Worm (Caenorhabditis elegans) whole organism, midembryonic: ENCODE data around the gene emc-2.
"Not testable (repeated sequence)": the region's sequence is repeated elsewhere in the genome, so short reads cannot be mapped to it uniquely, and the experiment has no call there.

ENCODE experiments used
- T22C8.4 ChIP-seq: fragments of 200-800 bp; sonication (Bioruptor generic); IDR thresholded peaks from 2 replicates; pipeline ENCODE4 v1.3.6; 2022; ENCODE audit warnings: missing genetic modification characterization, missing compliant biosample characterization
- cog-1 ChIP-seq: sonication (generic microtip); optimal IDR thresholded peaks from 2 replicates; lab custom pipeline; 2016; ENCODE audit warnings: missing genetic modification characterization, missing compliant biosample characterization
- flt-1 ChIP-seq: fragments of 200-800 bp; sonication (Bioruptor generic); IDR thresholded peaks from 2 replicates; pipeline ENCODE4 v1.3.6; 2022; ENCODE audit warnings: missing genetic modification characterization, missing compliant biosample characterization
- klf-2 ChIP-seq: fragments of 200-800 bp; sonication (Bioruptor generic); conservative IDR thresholded peaks from 2 replicates; pipeline ENCODE4 v1.3.6; 2022; ENCODE audit warnings: missing genetic modification reagents, missing genetic modification characterization, missing compliant biosample characterization
- med-1 ChIP-seq: sonication (generic microtip); optimal IDR thresholded peaks from 2 replicates; lab custom pipeline; 2017; ENCODE audit warnings: missing genetic modification characterization, mild to moderate bottlenecking, missing compliant biosample characterization, antibody characterized with exemption, missing genetic modification reagents; ENCODE audit not compliant: insufficient read depth
- ref-1 ChIP-seq: fragments of 200-800 bp; sonication (Bioruptor generic); conservative IDR thresholded peaks from 2 replicates; pipeline ENCODE4 v1.3.6; 2022; ENCODE audit warnings: missing genetic modification reagents, missing genetic modification characterization, missing compliant biosample characterization
- tab-1 ChIP-seq: fragments of 200-800 bp; sonication (Bioruptor generic); IDR thresholded peaks from 2 replicates; pipeline ENCODE4 v1.3.6; 2022; ENCODE audit warnings: missing genetic modification characterization, missing compliant biosample characterization
- ztf-23 ChIP-seq: fragments of 200-800 bp; sonication (Bioruptor generic); IDR thresholded peaks from 2 replicates; pipeline ENCODE4 v1.3.6; 2022; ENCODE audit warnings: missing genetic modification reagents, missing genetic modification characterization, missing compliant biosample characterization
- ztf-29 ChIP-seq: fragments of 200-800 bp; sonication (Bioruptor generic); IDR thresholded peaks from 2 replicates; pipeline ENCODE4 v1.3.6; 2022; ENCODE audit warnings: missing genetic modification reagents, missing genetic modification characterization, missing compliant biosample characterization

emc-2 gene

DNA sequence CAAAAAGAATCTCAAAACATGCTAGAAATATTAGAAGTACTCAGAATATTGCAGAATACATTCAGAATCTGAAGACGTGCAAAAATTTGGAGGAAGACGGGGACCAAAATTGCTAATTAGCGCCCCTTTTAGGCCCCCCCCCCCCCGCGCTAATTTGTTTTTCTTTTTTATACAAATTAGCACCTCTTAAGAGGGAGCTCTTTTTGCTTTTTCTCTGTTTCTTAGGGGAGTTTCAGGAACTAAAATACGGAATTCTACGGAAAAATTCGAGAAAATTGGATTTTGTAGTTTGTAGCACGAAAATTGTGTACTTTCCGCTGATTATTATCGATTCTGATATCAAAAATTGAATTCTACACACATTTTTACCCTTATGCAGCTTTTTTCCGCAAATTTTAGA lies 4.4 kb downstream of the emc-2 start, which contains the start of gene glb-31:
Gene glb-31, minus strand, starts transcription at position 101 of the 400 bp plus-strand sequence.
- TF ChIP-seq flt-1 (no peak), T22C8.4 (no peak), med-1 (GFP tag; lab: Kevin White, UChicago) (no peak), tab-1 (GFP tag; lab: Robert Waterston, UW) (no peak), ztf-23 (GFP tag; lab: Robert Waterston, UW) (no peak), klf-2 (GFP tag; lab: Robert Waterston, UW) (no peak), cog-1 (tag; lab: Kevin White, UChicago) (no peak), ref-1 (GFP tag; lab: Robert Waterston, UW) (no peak), ztf-29 (GFP tag; lab: Robert Waterston, UW) (no peak)

DNA sequence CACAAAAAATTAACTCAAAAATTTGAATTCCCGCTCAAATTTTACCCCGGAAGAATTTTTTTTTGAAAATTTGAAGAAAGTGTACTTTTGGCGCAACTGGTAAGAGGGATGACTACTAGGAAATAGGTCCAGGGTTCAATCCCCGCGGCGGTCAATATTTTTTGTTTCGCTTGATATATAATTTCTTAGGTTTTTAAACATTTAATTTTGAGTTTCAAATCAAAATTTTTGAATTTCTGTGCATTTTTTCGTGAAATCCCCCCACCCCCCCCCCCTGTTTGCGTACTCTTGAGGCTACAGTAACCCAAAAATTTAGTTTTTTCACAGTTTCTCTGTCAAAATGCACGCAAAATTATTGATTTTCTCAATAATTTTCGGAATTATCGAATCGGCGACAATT lies 7.8 kb downstream of the emc-2 start, which contains the start of gene Y57G7A.1:
Gene Y57G7A.1, plus strand, starts transcription at position 301 of the 400 bp plus-strand sequence.
- TF ChIP-seq klf-2 (GFP tag; lab: Robert Waterston, UW) (no peak), ref-1 (GFP tag; lab: Robert Waterston, UW) (no peak), tab-1 (GFP tag; lab: Robert Waterston, UW) (no peak), ztf-29 (GFP tag; lab: Robert Waterston, UW) (no peak), cog-1 (tag; lab: Kevin White, UChicago) (no peak), ztf-23 (GFP tag; lab: Robert Waterston, UW) (no peak), med-1 (GFP tag; lab: Kevin White, UChicago) (no peak), flt-1 (no peak), T22C8.4 (no peak)

DNA sequence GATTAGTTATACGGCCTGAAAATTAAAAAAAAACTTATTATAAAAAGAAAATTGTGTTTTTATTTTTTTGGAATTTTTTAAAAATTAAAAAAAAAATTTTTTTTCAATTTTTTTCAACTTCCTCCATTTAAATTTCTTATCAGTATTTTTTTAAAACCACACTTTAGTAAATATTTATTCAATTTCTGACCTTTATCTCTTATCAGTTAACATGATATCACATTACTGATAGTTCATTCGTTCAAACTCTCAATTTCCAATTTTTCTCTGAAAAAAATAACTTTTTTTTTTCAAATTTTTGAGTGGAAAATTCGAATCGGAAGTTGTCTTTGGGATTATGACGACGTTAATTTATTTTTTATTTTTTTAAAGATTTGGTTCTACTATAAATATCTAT lies 8.2 kb downstream of the emc-2 start:
- TF ChIP-seq klf-2 (GFP tag; lab: Robert Waterston, UW) (no peak), ztf-29 (GFP tag; lab: Robert Waterston, UW) (no peak), tab-1 (GFP tag; lab: Robert Waterston, UW) (no peak), T22C8.4 (no peak), med-1 (GFP tag; lab: Kevin White, UChicago) (no peak), cog-1 (tag; lab: Kevin White, UChicago) (no peak), flt-1 (no peak)

DNA sequence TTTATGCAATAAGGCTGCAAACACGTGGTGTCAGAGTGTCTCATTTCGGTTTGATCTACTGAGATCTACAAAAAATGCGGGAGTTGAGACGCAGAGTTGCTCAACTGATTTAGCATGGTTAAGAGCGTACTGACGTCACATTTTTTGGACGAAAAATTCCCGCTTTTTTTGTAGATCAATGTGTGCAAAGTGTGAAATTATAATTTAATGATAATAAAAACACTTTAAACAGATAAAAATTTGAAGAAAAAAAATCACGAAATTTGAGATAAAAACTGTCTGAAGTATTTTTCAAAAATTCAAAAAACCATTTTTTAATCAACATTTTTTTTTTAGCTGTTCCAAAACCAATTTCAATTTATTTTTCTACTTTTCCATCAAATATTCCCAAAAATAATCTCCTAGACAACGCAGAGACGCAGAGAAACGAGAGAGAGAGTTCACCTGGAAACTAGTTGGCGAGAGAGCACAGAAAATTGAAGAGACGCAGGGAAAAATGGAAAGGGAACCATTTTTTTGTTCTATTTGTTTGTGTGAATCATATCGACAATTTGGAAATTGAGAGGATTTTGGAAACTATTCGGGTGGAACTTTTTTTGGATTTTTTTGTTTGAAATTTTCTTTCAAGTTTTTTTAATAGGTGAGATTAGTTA lies 8.8 kb downstream of the emc-2 start:
- TF ChIP-seq T22C8.4: no peak
- no peak for TF ChIP-seq ref-1 (GFP tag; lab: Robert Waterston, UW)
- TF ChIP-seq med-1 (GFP tag; lab: Kevin White, UChicago): no peak
- TF ChIP-seq cog-1 (tag; lab: Kevin White, UChicago): no peak
- TF ChIP-seq ztf-23 (GFP tag; lab: Robert Waterston, UW): no peak
- no peak for TF ChIP-seq tab-1 (GFP tag; lab: Robert Waterston, UW)
- no peak for TF ChIP-seq ztf-29 (GFP tag; lab: Robert Waterston, UW)
- TF ChIP-seq klf-2 (GFP tag; lab: Robert Waterston, UW): no peak
- TF ChIP-seq flt-1: no peak

DNA sequence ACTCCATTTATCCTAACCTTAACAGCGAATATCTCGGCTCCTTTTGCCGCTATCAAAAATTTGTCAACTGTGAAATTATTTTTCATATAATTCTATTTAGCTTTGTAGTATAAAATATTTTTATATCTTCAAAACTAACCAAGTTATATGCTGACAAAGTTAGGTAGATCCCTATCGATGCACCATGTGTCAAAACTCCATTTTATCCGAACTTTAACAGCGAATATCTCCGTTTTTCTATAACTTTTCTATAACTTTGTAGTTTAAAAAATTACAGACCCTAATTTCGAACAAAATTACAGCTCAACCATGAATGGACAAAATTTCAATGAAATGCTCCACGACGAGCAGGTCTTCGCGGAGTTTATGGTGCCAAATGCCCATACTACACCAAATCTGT lies 10.2 kb downstream of the emc-2 start, which contains the start of gene Y57G7A.2:
Gene Y57G7A.2, plus strand, starts transcription at position 301 of the 400 bp plus-strand sequence.
- TF ChIP-seq ref-1 (GFP tag; lab: Robert Waterston, UW): no peak
- no peak for TF ChIP-seq T22C8.4
- no peak for TF ChIP-seq ztf-29 (GFP tag; lab: Robert Waterston, UW)
- TF ChIP-seq med-1 (GFP tag; lab: Kevin White, UChicago): no peak
- TF ChIP-seq klf-2 (GFP tag; lab: Robert Waterston, UW): no peak

DNA sequence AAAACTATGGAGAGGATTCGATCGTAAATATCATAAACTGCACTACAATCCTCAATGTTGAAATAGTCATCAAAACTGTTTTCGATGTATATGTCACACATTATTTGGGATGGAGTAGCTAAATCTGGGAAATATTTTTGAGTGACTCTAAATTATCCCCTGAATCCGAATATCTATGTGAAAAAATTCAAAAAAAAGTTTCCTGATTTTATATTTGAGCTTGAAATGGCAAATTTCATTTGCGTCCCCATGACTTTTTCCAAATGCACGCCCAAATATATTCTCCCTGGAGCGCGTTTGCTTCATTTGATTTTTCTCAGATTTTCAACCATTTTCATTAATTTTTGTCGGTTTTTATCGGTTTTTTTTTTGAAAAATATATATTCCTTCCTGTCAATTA lies 12.8 kb downstream of the emc-2 start, which contains the start of gene srz-64:
Gene srz-64, minus strand, starts transcription at position 101 of the 400 bp plus-strand sequence.
- TF ChIP-seq flt-1 (no peak), ztf-23 (GFP tag; lab: Robert Waterston, UW) (no peak), cog-1 (tag; lab: Kevin White, UChicago) (no peak), ztf-29 (GFP tag; lab: Robert Waterston, UW) (no peak), T22C8.4 (no peak), ref-1 (GFP tag; lab: Robert Waterston, UW) (no peak), klf-2 (GFP tag; lab: Robert Waterston, UW) (no peak), tab-1 (GFP tag; lab: Robert Waterston, UW) (no peak), med-1 (GFP tag; lab: Kevin White, UChicago) (no peak)

DNA sequence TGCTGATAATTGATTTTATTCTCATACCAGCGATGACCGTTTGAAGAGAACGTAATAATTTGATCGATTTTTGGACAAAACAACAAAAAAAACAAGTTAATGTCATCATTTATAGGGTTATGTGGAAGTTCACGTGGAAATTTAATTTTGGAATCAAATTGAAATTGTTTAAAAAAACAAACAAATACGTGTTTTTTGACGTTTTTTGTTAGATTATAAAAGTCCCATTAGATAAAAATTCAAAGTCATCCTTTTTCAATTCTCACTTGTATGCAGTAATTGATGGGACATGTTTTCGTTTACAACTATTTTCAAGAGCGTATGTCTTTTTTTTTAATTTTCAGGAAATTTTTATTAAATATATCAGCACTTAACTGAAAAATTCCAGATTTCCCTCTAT lies 20.4 kb downstream of the emc-2 start, which contains the start of the genes Y57G7A.6 and Y57G7A.3:
Gene Y57G7A.6, minus strand, starts transcription at position 101 of the 400 bp plus-strand sequence.
Gene Y57G7A.3, plus strand, starts transcription at position 269 of the 400 bp plus-strand sequence.
- TF ChIP-seq klf-2 (GFP tag; lab: Robert Waterston, UW): no peak
- no peak for TF ChIP-seq cog-1 (tag; lab: Kevin White, UChicago)

DNA sequence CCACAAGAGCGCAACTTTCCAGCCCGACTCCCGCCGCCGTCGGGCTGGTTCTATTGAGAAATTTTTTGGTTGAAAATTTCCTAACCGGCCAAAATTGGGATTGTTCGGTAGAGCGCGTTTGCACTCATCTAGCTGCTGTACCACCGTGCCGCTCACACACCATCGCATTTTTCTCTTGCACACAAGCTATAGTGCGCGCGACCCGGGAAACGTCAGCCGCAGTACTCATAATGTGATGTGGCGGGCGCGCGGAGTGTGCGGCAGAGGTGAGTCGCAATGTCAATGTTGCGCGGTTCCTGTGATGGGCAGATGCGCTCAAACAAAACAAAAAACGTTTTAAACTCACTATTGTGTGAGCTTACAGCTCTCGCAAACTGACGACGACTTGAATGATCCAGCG lies 21.0 kb downstream of the emc-2 start:
- TF ChIP-seq med-1 (GFP tag; lab: Kevin White, UChicago): no peak
- no peak for TF ChIP-seq ztf-23 (GFP tag; lab: Robert Waterston, UW)
- no peak for TF ChIP-seq flt-1
- no peak for TF ChIP-seq T22C8.4
- no peak for TF ChIP-seq tab-1 (GFP tag; lab: Robert Waterston, UW)
- TF ChIP-seq cog-1 (tag; lab: Kevin White, UChicago): no peak
- TF ChIP-seq klf-2 (GFP tag; lab: Robert Waterston, UW): no peak

DNA sequence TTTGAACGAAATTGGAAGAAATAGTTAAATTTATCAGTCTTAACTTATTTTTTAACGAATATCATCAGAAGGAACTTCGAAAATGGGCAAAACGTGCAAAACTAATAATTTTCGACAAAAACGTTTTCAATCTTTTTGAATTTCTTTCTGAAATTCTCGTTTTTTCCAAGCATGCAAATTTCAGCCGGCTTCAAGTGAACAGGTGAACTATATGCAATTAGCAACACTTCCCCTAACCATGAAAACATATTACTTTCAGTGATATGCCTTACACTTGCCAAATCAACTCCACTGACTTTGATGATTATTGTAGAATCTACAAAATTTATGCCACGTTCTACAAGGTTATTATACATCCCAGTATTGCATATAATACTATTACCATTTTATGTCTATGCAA lies 27.6 kb downstream of the emc-2 start, which contains the start of gene srz-63:
Gene srz-63, plus strand, starts transcription at position 301 of the 400 bp plus-strand sequence.
- TF ChIP-seq cog-1 (tag; lab: Kevin White, UChicago); med-1 (GFP tag; lab: Kevin White, UChicago); T22C8.4: not testable (repeated sequence)
